Worm (Caenorhabditis elegans): ENCODE measurements around the gene F40G9.5.

The F40G9.5 gene

ce11 chrIII:222508-222907 lies 41.4 kb downstream of the F40G9.5 start:
- TF ChIP-seq tab-1 (GFP tag; IDR thresholded peaks at IDR 0.05) (no peak), T22C8.4 (GFP tag; IDR thresholded peaks at IDR 0.05) (no peak), ztf-23 (GFP tag; IDR thresholded peaks at IDR 0.05) (no peak), med-1 (GFP tag; optimal IDR thresholded peaks at IDR 0.05; ENCODE audit: insufficient read depth) (no peak), cog-1 (tag; optimal IDR thresholded peaks at IDR 0.05) (no peak), flt-1 (GFP tag; IDR thresholded peaks at IDR 0.05) (no peak), ztf-29 (GFP tag; IDR thresholded peaks at IDR 0.05) (no peak), ref-1 (GFP tag; conservative IDR thresholded peaks at IDR 0.05) (no peak), klf-2 (GFP tag; conservative IDR thresholded peaks at IDR 0.05) (no peak)

- 0 out of 2 replicates have a peak, but pooled peaks have one; percentile 38 for TF ChIP-seq flt-1 (GFP tag; IDR thresholded peaks at IDR 0.05)
- TF ChIP-seq cog-1 (tag; optimal IDR thresholded peaks at IDR 0.05) = no peak
- TF ChIP-seq ztf-29 (GFP tag; IDR thresholded peaks at IDR 0.05) = no peak
These were observed 46.0 kb downstream of the F40G9.5 start for ce11 chrIII:227033-227432.

ce11 chrIII:230129-230528 lies 49.1 kb downstream of the F40G9.5 start, which contains the start of gene hpo-38:
Gene hpo-38 (plus strand): TSS chrIII:230429.
- TF ChIP-seq flt-1 (GFP tag; IDR thresholded peaks at IDR 0.05) (no peak), cog-1 (tag; optimal IDR thresholded peaks at IDR 0.05) (no peak), tab-1 (GFP tag; IDR thresholded peaks at IDR 0.05) (no peak), T22C8.4 (GFP tag; IDR thresholded peaks at IDR 0.05) (no peak), ref-1 (GFP tag; conservative IDR thresholded peaks at IDR 0.05) (no peak), med-1 (GFP tag; optimal IDR thresholded peaks at IDR 0.05; ENCODE audit: insufficient read depth) (no peak), ztf-29 (GFP tag; IDR thresholded peaks at IDR 0.05) (no peak), klf-2 (GFP tag; conservative IDR thresholded peaks at IDR 0.05) (no peak), ztf-23 (GFP tag; IDR thresholded peaks at IDR 0.05) (no peak)

- TF ChIP-seq tab-1 (GFP tag; IDR thresholded peaks at IDR 0.05) (0 out of 2 replicates have a peak, but pooled peaks have one; percentile 15), flt-1 (GFP tag; IDR thresholded peaks at IDR 0.05) (peak; percentile 27; the same call in 1 of the 2 replicates)
These were observed 51.9 kb downstream of the F40G9.5 start for ce11 chrIII:232918-233317.

Measured in whole organism, midembryonic.